Worm (Caenorhabditis elegans): ENCODE results near the gene mltn-3.

ce11 chrII:13872191-13872889 is 43.8 kb upstream of the mltn-3 start, which contains the start of the genes cup-14 and ndub-8:
- TF ChIP-seq lsy-2 (tag; optimal IDR thresholded peaks at IDR 0.05): peak; percentile 98 to 100
- TF ChIP-seq mxl-3 (GFP tag; optimal IDR thresholded peaks at IDR 0.05): no peak
- TF ChIP-seq spr-3 (GFP tag; optimal IDR thresholded peaks at IDR 0.05): peak; percentile 50
- no peak for TF ChIP-seq nhr-28 (tag; optimal IDR thresholded peaks at IDR 0.05)
- peak; percentile 15 for TF ChIP-seq F37D6.2 (tag; optimal IDR thresholded peaks at IDR 0.05)
- TF ChIP-seq pha-4 (GFP tag; IDR thresholded peaks at IDR 0.05): peak; percentile 71
- peak; percentile 24 for TF ChIP-seq pha-4 (tag; optimal IDR thresholded peaks at IDR 0.05)
- TF ChIP-seq fkh-10 (GFP tag; optimal IDR thresholded peaks at IDR 0.05): peak; percentile 87
- peak; percentile 81 for TF ChIP-seq lin-13 (GFP tag; optimal IDR thresholded peaks at IDR 0.05)
- peak; percentile 44 for TF ChIP-seq nhr-25 (tag; optimal IDR thresholded peaks at IDR 0.05; ENCODE audit: borderline replicate concordance, insufficient read depth)
- TF ChIP-seq ceh-28 (tag; optimal IDR thresholded peaks at IDR 0.05): no peak
- TF ChIP-seq R02D3.7 (tag; optimal IDR thresholded peaks at IDR 0.05): no peak
- peak; percentile 29 for TF ChIP-seq jun-1 (tag; optimal IDR thresholded peaks at IDR 0.05)
- no peak for TF ChIP-seq nhr-111 (GFP tag; optimal IDR thresholded peaks at IDR 0.05)

All from whole organism, L4 larva.